Fruit fly (Drosophila melanogaster) S2 (cell line): Measurements from ENCODE around the gene CG43295.

ENCODE experiments used
- CG8478 ChIP-seq: fragments of >200 bp; optimal IDR thresholded peaks from 2 replicates; lab custom pipeline; 2018
- CTCF ChIP-seq, 2 experiments: fragments of >200 bp; optimal IDR thresholded peaks; 2 replicates each; lab custom pipeline; 2018

DNA sequence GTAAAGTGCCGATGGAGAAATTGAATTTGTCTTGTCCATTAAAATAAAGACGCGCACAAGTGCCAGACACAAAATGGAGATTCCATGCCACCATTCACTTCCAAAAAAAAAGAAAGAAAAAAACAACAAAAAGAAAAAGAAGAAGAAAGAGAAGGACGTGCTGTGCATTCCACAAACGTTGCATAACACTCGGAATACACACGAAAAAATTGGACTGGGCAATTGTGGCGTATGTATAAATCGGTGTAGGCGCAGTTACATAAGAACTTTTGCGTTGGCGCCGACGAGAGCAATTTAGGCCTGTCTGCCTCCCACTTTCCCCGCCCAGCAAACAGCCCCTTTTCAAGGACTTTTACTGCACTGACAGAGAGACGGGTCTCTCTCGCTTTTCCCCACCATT lies 41.7 kb downstream of the CG43295 start:
- TF ChIP-seq CTCF (optimal IDR thresholded peaks at IDR 0.05; lab: Kevin White, UChicago): no peak
- TF ChIP-seq CG8478 (lab: Kevin White, UChicago): no peak
